Fruit fly (Drosophila melanogaster) whole organism, embryonic: ENCODE measurements around the gene CG7135.
A peak's percentile ranks its signal among the peaks of the same experiment; 100 is the strongest.

ENCODE experiments used
- BtbVII ChIP-seq: fragments of 200-800 bp; sonication (Bioruptor generic); optimal IDR thresholded peaks from 3 replicates; lab custom pipeline; 2017; ENCODE audit warnings: missing biosample characterization, mild to moderate bottlenecking, missing genetic modification characterization
- CG10274 ChIP-seq: fragments of 200-800 bp; sonication (Bioruptor generic); optimal IDR thresholded peaks from 3 replicates; lab custom pipeline; 2017; ENCODE audit warnings: missing biosample characterization, mild to moderate bottlenecking, missing genetic modification characterization
- CG10431 ChIP-seq: fragments of 200-800 bp; sonication (Bioruptor generic); optimal IDR thresholded peaks from 3 replicates; lab custom pipeline; 2018; ENCODE audit warnings: missing biosample characterization, mild to moderate bottlenecking, missing genetic modification characterization
- CG12236 ChIP-seq: fragments of 200-800 bp; sonication (Bioruptor generic); optimal IDR thresholded peaks from 2 replicates; lab custom pipeline; 2016; ENCODE audit warnings: missing biosample characterization, missing genetic modification characterization
- CG12659 ChIP-seq: fragments of 200-800 bp; sonication (Bioruptor generic); optimal IDR thresholded peaks from 3 replicates; lab custom pipeline; 2017; ENCODE audit warnings: mild to moderate bottlenecking, missing biosample characterization, missing genetic modification reagents, missing genetic modification characterization
- CG13775 ChIP-seq: fragments of 200-800 bp; sonication (Bioruptor generic); optimal IDR thresholded peaks from 3 replicates; lab custom pipeline; 2017; ENCODE audit warnings: missing biosample characterization, mild to moderate bottlenecking, missing genetic modification characterization
- CG15011 ChIP-seq: fragments of 200-800 bp; sonication (Bioruptor generic); optimal IDR thresholded peaks from 3 replicates; lab custom pipeline; 2018; ENCODE audit warnings: missing biosample characterization, mild to moderate bottlenecking, missing genetic modification characterization
- CG15269 ChIP-seq: fragments of 200-800 bp; sonication (Bioruptor generic); optimal IDR thresholded peaks from 2 replicates; lab custom pipeline; 2018; ENCODE audit warnings: missing biosample characterization, mild to moderate bottlenecking, missing genetic modification characterization, moderate library complexity
- CG16863 ChIP-seq: fragments of 200-800 bp; sonication (Bioruptor generic); optimal IDR thresholded peaks from 3 replicates; lab custom pipeline; 2016; ENCODE audit warnings: missing biosample characterization, missing genetic modification characterization
- CG17359 ChIP-seq: fragments of 200-800 bp; sonication (Bioruptor generic); optimal IDR thresholded peaks from 3 replicates; lab custom pipeline; 2018; ENCODE audit warnings: missing biosample characterization, mild to moderate bottlenecking, missing genetic modification characterization, moderate library complexity
- CG17361 ChIP-seq: fragments of 200-800 bp; sonication (Bioruptor generic); IDR thresholded peaks from 3 replicates; pipeline ENCODE4 v1.3.6; 2022; ENCODE audit warnings: missing biosample characterization, missing genetic modification characterization
- CG18764 ChIP-seq: fragments of 200-800 bp; sonication (Bioruptor generic); optimal IDR thresholded peaks from 3 replicates; lab custom pipeline; 2016; ENCODE audit warnings: missing biosample characterization, missing genetic modification characterization
- CG2116 ChIP-seq: fragments of 200-800 bp; sonication (Bioruptor generic); optimal IDR thresholded peaks from 3 replicates; lab custom pipeline; 2018; ENCODE audit warnings: missing biosample characterization, mild to moderate bottlenecking, missing genetic modification characterization
- CG2889 ChIP-seq: fragments of 200-800 bp; sonication (Bioruptor generic); IDR thresholded peaks from 3 replicates; pipeline ENCODE4 v1.3.6; 2022; ENCODE audit warnings: missing biosample characterization, missing genetic modification characterization
- CG3163 ChIP-seq: fragments of 200-800 bp; sonication (Bioruptor generic); optimal IDR thresholded peaks from 3 replicates; lab custom pipeline; 2016; ENCODE audit warnings: missing biosample characterization, missing genetic modification characterization
- CG32767 ChIP-seq: fragments of 200-800 bp; sonication (Bioruptor generic); IDR thresholded peaks from 2 replicates; pipeline ENCODE4 v1.3.6; 2022; ENCODE audit warnings: missing biosample characterization, missing genetic modification characterization
- CG4282 ChIP-seq: fragments of 200-800 bp; sonication (Bioruptor generic); optimal IDR thresholded peaks from 2 replicates; lab custom pipeline; 2016; ENCODE audit warnings: missing biosample characterization, missing genetic modification characterization
- CG6175 ChIP-seq: fragments of 200-800 bp; sonication (Bioruptor generic); IDR thresholded peaks from 3 replicates; pipeline ENCODE4 v1.3.6; 2022; ENCODE audit warnings: missing biosample characterization, missing genetic modification characterization
- CG6765 ChIP-seq: fragments of 200-800 bp; sonication (Bioruptor generic); optimal IDR thresholded peaks from 3 replicates; lab custom pipeline; 2017; ENCODE audit warnings: missing biosample characterization, mild to moderate bottlenecking, missing genetic modification characterization
- CG7372 ChIP-seq: fragments of 200-800 bp; sonication (Bioruptor generic); IDR thresholded peaks from 2 replicates; pipeline ENCODE4 v1.3.6; 2022; ENCODE audit warnings: missing biosample characterization, missing genetic modification characterization
- CoRest ChIP-seq: fragments of 200-800 bp; sonication (Bioruptor generic); optimal IDR thresholded peaks from 3 replicates; lab custom pipeline; 2018; ENCODE audit warnings: missing biosample characterization, mild to moderate bottlenecking, missing genetic modification characterization, moderate library complexity
- D19B ChIP-seq: fragments of 200-800 bp; sonication (Bioruptor generic); optimal IDR thresholded peaks from 2 replicates; lab custom pipeline; 2017; ENCODE audit warnings: missing biosample characterization, mild to moderate bottlenecking, missing genetic modification characterization
- Deaf1 ChIP-seq: fragments of 200-800 bp; optimal IDR thresholded peaks from 3 replicates; lab custom pipeline; 2019; ENCODE audit warnings: missing biosample characterization, mild to moderate bottlenecking, missing genetic modification characterization, moderate library complexity
- Dip3 ChIP-seq: fragments of 200-800 bp; sonication (Bioruptor generic); optimal IDR thresholded peaks from 3 replicates; lab custom pipeline; 2016; ENCODE audit warnings: missing biosample characterization, missing genetic modification characterization
- Doc3 ChIP-seq: fragments of 200-800 bp; sonication (Bioruptor generic); IDR thresholded peaks from 3 replicates; pipeline ENCODE4 v1.3.6; 2022; ENCODE audit warnings: missing biosample characterization, missing genetic modification characterization; ENCODE audit not compliant: partially characterized antibody
- Dp ChIP-seq: fragments of 200-800 bp; sonication (Bioruptor generic); optimal IDR thresholded peaks from 2 replicates; lab custom pipeline; 2018; ENCODE audit warnings: missing biosample characterization, mild to moderate bottlenecking, missing genetic modification characterization, moderate library complexity
- Ets97D ChIP-seq: fragments of 200-800 bp; sonication (Bioruptor generic); optimal IDR thresholded peaks from 3 replicates; lab custom pipeline; 2016; ENCODE audit warnings: missing biosample characterization, missing genetic modification characterization
- Gug ChIP-seq: fragments of 200-800 bp; sonication (Bioruptor generic); IDR thresholded peaks from 4 replicates; pipeline ENCODE4 v1.3.6; 2022; ENCODE audit warnings: missing biosample characterization, missing genetic modification characterization
- Hr39 ChIP-seq: fragments of >200 bp; optimal IDR thresholded peaks from 2 replicates; lab custom pipeline; 2017
- Hr51 ChIP-seq, 2 experiments: fragments of 200-800 bp; sonication (Bioruptor generic); optimal IDR thresholded peaks; 2 replicates in 1 of 2; 3 replicates in 1 of 2; lab custom pipeline; 2016 to 2018; ENCODE audit warnings: missing biosample characterization in 2 of 2, missing genetic modification characterization in 2 of 2, mild to moderate bottlenecking in 1 of 2, moderate library complexity in 1 of 2
- MESR4 ChIP-seq: fragments of 200-800 bp; sonication (Bioruptor generic); optimal IDR thresholded peaks from 2 replicates; lab custom pipeline; 2018; ENCODE audit warnings: missing biosample characterization, mild to moderate bottlenecking, missing genetic modification characterization, moderate library complexity
- Med ChIP-seq: fragments of 200-800 bp; sonication (Bioruptor generic); peaks from one replicate; lab custom pipeline; 2016; ENCODE audit warnings: missing biosample characterization, missing genetic modification characterization, mild to moderate bottlenecking, inconsistent platforms, moderate library complexity
- Sox102F ChIP-seq: fragments of 200-800 bp; sonication (Bioruptor generic); optimal IDR thresholded peaks from 2 replicates; lab custom pipeline; 2018; ENCODE audit warnings: missing biosample characterization, mild to moderate bottlenecking, missing genetic modification characterization, moderate library complexity
- caup ChIP-seq: fragments of 200-800 bp; sonication (Bioruptor generic); optimal IDR thresholded peaks from 3 replicates; lab custom pipeline; 2017; ENCODE audit warnings: missing biosample characterization, mild to moderate bottlenecking, missing genetic modification characterization, moderate library complexity; ENCODE audit not compliant: severe bottlenecking
- croc ChIP-seq: fragments of 200-800 bp; sonication (Bioruptor generic); conservative IDR thresholded peaks from 3 replicates; pipeline ENCODE4 v1.3.6; 2022; ENCODE audit warnings: missing biosample characterization, missing genetic modification characterization
- dimm ChIP-seq: fragments of 200-800 bp; sonication (Bioruptor generic); IDR thresholded peaks from 2 replicates; pipeline ENCODE4 v1.3.6; 2022; ENCODE audit warnings: missing biosample characterization, missing genetic modification characterization
- eyg ChIP-seq: fragments of 200-800 bp; sonication (Bioruptor generic); optimal IDR thresholded peaks from 3 replicates; lab custom pipeline; 2016; ENCODE audit warnings: missing biosample characterization, missing genetic modification characterization
- fd3F ChIP-seq: fragments of 200-800 bp; sonication (Bioruptor generic); optimal IDR thresholded peaks from 2 replicates; lab custom pipeline; 2018; ENCODE audit warnings: missing biosample characterization, mild to moderate bottlenecking, missing genetic modification characterization, moderate library complexity
- ftz-f1 ChIP-seq: fragments of 200-800 bp; sonication (Bioruptor generic); optimal IDR thresholded peaks from 2 replicates; lab custom pipeline; 2016; ENCODE audit warnings: missing biosample characterization, missing genetic modification characterization
- h ChIP-seq: fragments of >200 bp; optimal IDR thresholded peaks from 2 replicates; lab custom pipeline; 2017
- kay ChIP-seq: fragments of 200-800 bp; sonication (Bioruptor generic); optimal IDR thresholded peaks from 2 replicates; lab custom pipeline; 2016; ENCODE audit warnings: missing biosample characterization, missing genetic modification characterization
- lab ChIP-seq: fragments of 200-800 bp; sonication (Bioruptor generic); optimal IDR thresholded peaks from 3 replicates; lab custom pipeline; 2017; ENCODE audit warnings: missing biosample characterization, missing genetic modification characterization, mild to moderate bottlenecking, moderate library complexity, missing genetic modification reagents
- lola ChIP-seq, 3 experiments: fragments of >200 bp in 2 of 3; fragments of 200-800 bp in 1 of 3; sonication (Bioruptor generic) in 1 of 3; optimal IDR thresholded peaks; 2 replicates each; lab custom pipeline; 2017 to 2019; ENCODE audit warnings: missing biosample characterization in 3 of 3, missing genetic modification characterization in 3 of 3, mild to moderate bottlenecking in 1 of 3, moderate library complexity in 1 of 3
- mam ChIP-seq: fragments of 200-800 bp; sonication (Bioruptor generic); optimal IDR thresholded peaks from 3 replicates; lab custom pipeline; 2016; ENCODE audit warnings: missing biosample characterization, missing genetic modification characterization
- nom ChIP-seq: fragments of 200-800 bp; sonication (Bioruptor generic); optimal IDR thresholded peaks from 2 replicates; lab custom pipeline; 2017; ENCODE audit warnings: missing biosample characterization, missing genetic modification characterization, mild to moderate bottlenecking, moderate library complexity, missing genetic modification reagents
- phol ChIP-seq: fragments of 200-800 bp; sonication (Bioruptor generic); optimal IDR thresholded peaks from 3 replicates; lab custom pipeline; 2018; ENCODE audit warnings: missing biosample characterization, mild to moderate bottlenecking, missing genetic modification characterization, moderate library complexity
- ranshi ChIP-seq: fragments of 200-800 bp; sonication (Bioruptor generic); IDR thresholded peaks from 2 replicates; pipeline ENCODE4 v1.3.6; 2022; ENCODE audit warnings: missing biosample characterization, missing genetic modification characterization
- rib ChIP-seq: fragments of 200-800 bp; sonication (Bioruptor generic); IDR thresholded peaks from 2 replicates; pipeline ENCODE4 v1.3.6; 2022; ENCODE audit warnings: missing biosample characterization, missing genetic modification characterization
- stc ChIP-seq: fragments of 200-800 bp; sonication (Bioruptor generic); IDR thresholded peaks from 2 replicates; pipeline ENCODE4 v1.3.6; 2022; ENCODE audit warnings: missing biosample characterization, missing genetic modification characterization
- sug ChIP-seq: fragments of 200-800 bp; optimal IDR thresholded peaks from 2 replicates; lab custom pipeline; 2019; ENCODE audit warnings: missing biosample characterization, mild to moderate bottlenecking, missing genetic modification characterization, moderate library complexity
- toy ChIP-seq: fragments of 200-800 bp; sonication (Bioruptor generic); IDR thresholded peaks from 2 replicates; pipeline ENCODE4 v1.3.6; 2022; ENCODE audit warnings: missing biosample characterization, missing genetic modification characterization
- trh ChIP-seq: fragments of 200-800 bp; sonication (Bioruptor generic); optimal IDR thresholded peaks from 2 replicates; lab custom pipeline; 2016; ENCODE audit warnings: missing biosample characterization, missing genetic modification characterization

CG7135 gene

dm6 chrX:18125520-18125919 lies 22.1 kb downstream of the CG7135 start (continued):
- peak; percentile 35 for TF ChIP-seq caup (GFP tag; lab: Kevin White, UChicago)
- TF ChIP-seq Dp (GFP tag; lab: Kevin White, UChicago): no peak
- TF ChIP-seq Gug (GFP tag; lab: Robert Waterston, UW): no peak
- no peak for TF ChIP-seq nom
- no peak for TF ChIP-seq CG4282 (GFP tag; lab: Kevin White, UChicago)
- TF ChIP-seq CG6765 (GFP tag; lab: Kevin White, UChicago): peak; percentile 14
- TF ChIP-seq CG15011: peak; percentile 36
- TF ChIP-seq phol (tag; lab: Kevin White, UChicago): peak; percentile 31
- TF ChIP-seq kay (GFP tag; lab: Kevin White, UChicago): no peak
- TF ChIP-seq CG32767 (GFP tag; lab: Robert Waterston, UW): no peak
- peak; percentile 8 for TF ChIP-seq D19B (GFP tag; lab: Kevin White, UChicago)
- peak; percentile 21 for TF ChIP-seq Sox102F
- no peak for TF ChIP-seq eyg (GFP tag; lab: Kevin White, UChicago)
- TF ChIP-seq CG12236 (GFP tag; lab: Kevin White, UChicago): no peak
- TF ChIP-seq trh (GFP tag; lab: Kevin White, UChicago): no peak
- peak; percentile 10 for TF ChIP-seq CG13775 (GFP tag; lab: Kevin White, UChicago)
- TF ChIP-seq CG17359 (tag; lab: Kevin White, UChicago): no peak
- TF ChIP-seq CG2116: no peak
- no peak for TF ChIP-seq CG10431
- TF ChIP-seq lab: peak; percentile 66
- peak; percentile 56 for TF ChIP-seq BtbVII (GFP tag; lab: Kevin White, UChicago)
- TF ChIP-seq CG16863: no peak
- TF ChIP-seq fd3F: no peak
- no peak for TF ChIP-seq Dip3 (GFP tag; lab: Kevin White, UChicago)
- TF ChIP-seq CG3163 (GFP tag; lab: Kevin White, UChicago): no peak
- TF ChIP-seq CG17361 (GFP tag; lab: Robert Waterston, UW): 0 out of 3 replicates have a peak, but pooled peaks have one; percentile 14
- no peak for TF ChIP-seq Hr39 (lab: Kevin White, UChicago)
- peak; percentile 49 for TF ChIP-seq Deaf1
- TF ChIP-seq CG6175 (GFP tag; lab: Robert Waterston, UW): no peak
- no peak for TF ChIP-seq dimm (GFP tag; lab: Robert Waterston, UW)
- TF ChIP-seq CG15269 (tag; lab: Kevin White, UChicago): peak; percentile 42
- TF ChIP-seq rib: no peak
- peak; percentile 3 for TF ChIP-seq mam (GFP tag; lab: Kevin White, UChicago)
- TF ChIP-seq CG7372 (GFP tag; lab: Robert Waterston, UW): no peak
- TF ChIP-seq Hr51 (GFP tag; optimal IDR thresholded peaks at IDR 0.05; lab: Kevin White, UChicago): peak in 1 of 2 experiments; percentile 42
- TF ChIP-seq Med (GFP tag; lab: Kevin White, UChicago): peak; percentile 64
- TF ChIP-seq CG2889: no peak
- no peak for TF ChIP-seq stc (GFP tag; lab: Robert Waterston, UW)
- TF ChIP-seq h: no peak
- TF ChIP-seq CG10274 (GFP tag; lab: Kevin White, UChicago): no peak
- TF ChIP-seq lola (GFP tag; optimal IDR thresholded peaks at IDR 0.05; lab: Kevin White, UChicago): no peak
- TF ChIP-seq CoRest (tag; lab: Kevin White, UChicago): peak; percentile 39
- no peak for TF ChIP-seq ftz-f1 (GFP tag; lab: Kevin White, UChicago)
- no peak for TF ChIP-seq CG18764
- no peak for TF ChIP-seq ranshi (GFP tag; lab: Robert Waterston, UW)
- no peak for TF ChIP-seq toy (GFP tag; lab: Robert Waterston, UW)
- TF ChIP-seq MESR4: no peak
- no peak for TF ChIP-seq croc (GFP tag; lab: Robert Waterston, UW)
- no peak for TF ChIP-seq Ets97D (GFP tag; lab: Kevin White, UChicago)
- TF ChIP-seq Doc3: no peak
- TF ChIP-seq CG12659 (GFP tag; lab: Kevin White, UChicago): peak; percentile 25
- peak; percentile 8 for TF ChIP-seq sug (tag; lab: Kevin White, UChicago)
